Worm (Caenorhabditis elegans): ENCODE results near the gene jmjd-3.1.
"Not testable (repeated sequence)": the region's sequence is repeated elsewhere in the genome, so short reads cannot be mapped to it uniquely, and the experiment has no call there.

The jmjd-3.1 gene

ce11 chrX:8570997-8571517 is at the start of gene jmjd-3.1:
Gene jmjd-3.1 (plus strand): TSS chrX:8571047.
- TF ChIP-seq B0310.2 (tag; optimal IDR thresholded peaks at IDR 0.05) (no peak), hmg-4 (GFP tag; optimal IDR thresholded peaks at IDR 0.05) (no peak), flt-1 (GFP tag; IDR thresholded peaks at IDR 0.05) (no peak), ama-1 (optimal IDR thresholded peaks at IDR 0.05) (no peak), ceh-13 (GFP tag; optimal IDR thresholded peaks at IDR 0.05) (no peak), tbx-11 (GFP tag; IDR thresholded peaks at IDR 0.05) (no peak), aly-1 (tag; optimal IDR thresholded peaks at IDR 0.05) (no peak), hmbx-1 (tag; optimal IDR thresholded peaks at IDR 0.05) (no peak), hnd-1 (tag; optimal IDR thresholded peaks at IDR 0.05) (no peak), F13C5.2 (tag; optimal IDR thresholded peaks at IDR 0.05) (no peak), pes-1 (GFP tag; IDR thresholded peaks at IDR 0.05) (no peak), tra-4 (tag; optimal IDR thresholded peaks at IDR 0.05) (no peak), sea-1 (GFP tag; conservative IDR thresholded peaks at IDR 0.05) (no peak), ceh-36 (tag; optimal IDR thresholded peaks at IDR 0.05) (no peak), ets-7 (tag; optimal IDR thresholded peaks at IDR 0.05) (no peak)

DNA sequence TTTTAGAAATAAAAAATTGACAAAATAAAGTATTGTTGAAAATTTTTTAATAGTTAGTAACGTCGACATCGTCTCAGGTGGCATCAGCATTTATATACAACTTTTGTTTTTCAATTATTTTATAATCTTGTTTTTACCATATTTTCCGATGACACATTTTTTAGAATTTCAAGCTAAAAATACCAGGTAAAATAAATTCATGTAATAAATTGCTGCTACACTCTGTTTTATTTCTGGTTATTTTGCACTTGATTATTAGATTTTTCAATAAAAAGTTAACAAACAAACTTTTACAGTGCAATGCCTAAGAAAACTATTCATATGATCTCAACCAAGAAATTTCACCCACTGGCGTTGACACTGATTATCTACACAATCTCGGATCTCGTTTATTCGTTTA is 49.2 kb upstream of the jmjd-3.1 start, which contains the start of gene C03G5.14:
Gene C03G5.14 (plus strand): TSS at position 301 of the 400 bp plus-strand sequence.
- no peak for TF ChIP-seq B0310.2 (tag; optimal IDR thresholded peaks at IDR 0.05)
- TF ChIP-seq hmg-4 (GFP tag; optimal IDR thresholded peaks at IDR 0.05), result no peak
- no peak for TF ChIP-seq ceh-13 (GFP tag; optimal IDR thresholded peaks at IDR 0.05)

ce11 chrX:8523000-8523399 is 47.8 kb upstream of the jmjd-3.1 start:
- TF ChIP-seq ets-7 (tag; optimal IDR thresholded peaks at IDR 0.05) (no peak), tbx-11 (GFP tag; IDR thresholded peaks at IDR 0.05) (no peak), ceh-13 (GFP tag; optimal IDR thresholded peaks at IDR 0.05) (no peak), tra-4 (tag; optimal IDR thresholded peaks at IDR 0.05) (no peak)

DNA sequence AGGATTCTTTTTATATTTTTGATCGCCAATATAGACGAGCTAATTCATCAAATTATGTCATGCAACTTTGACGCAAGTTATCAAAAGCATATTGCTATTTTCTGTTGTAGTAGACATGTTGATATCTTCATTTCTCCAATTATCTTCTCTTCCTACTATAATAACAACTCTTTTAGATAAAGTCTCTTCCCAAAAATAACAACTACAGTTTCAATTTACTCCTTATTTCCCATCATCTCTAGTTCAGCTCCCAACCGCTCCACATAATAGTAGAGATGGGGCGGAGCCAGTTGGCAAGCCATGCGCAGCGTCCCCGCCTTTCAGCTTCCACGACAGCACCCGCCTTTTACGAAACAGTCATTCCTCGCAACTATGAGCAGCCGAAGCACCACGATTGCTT is 42.9 kb upstream of the jmjd-3.1 start, which contains the start of gene flp-5:
Gene flp-5 (plus strand): TSS at position 301 of the 400 bp plus-strand sequence.
- TF ChIP-seq hnd-1 (tag; optimal IDR thresholded peaks at IDR 0.05) (no peak), hmg-4 (GFP tag; optimal IDR thresholded peaks at IDR 0.05) (no peak), hmbx-1 (tag; optimal IDR thresholded peaks at IDR 0.05) (no peak), aly-1 (tag; optimal IDR thresholded peaks at IDR 0.05) (no peak), ama-1 (optimal IDR thresholded peaks at IDR 0.05) (no peak), flt-1 (GFP tag; IDR thresholded peaks at IDR 0.05) (no peak), ceh-36 (tag; optimal IDR thresholded peaks at IDR 0.05) (no peak), tbx-11 (GFP tag; IDR thresholded peaks at IDR 0.05) (no peak), ets-7 (tag; optimal IDR thresholded peaks at IDR 0.05) (no peak), scrt-1 (GFP tag; IDR thresholded peaks at IDR 0.05) (no peak), B0310.2 (tag; optimal IDR thresholded peaks at IDR 0.05) (no peak), F13C5.2 (tag; optimal IDR thresholded peaks at IDR 0.05) (no peak), tbx-37 (GFP tag; conservative IDR thresholded peaks at IDR 0.05) (no peak), pes-1 (GFP tag; IDR thresholded peaks at IDR 0.05) (no peak), sea-1 (GFP tag; conservative IDR thresholded peaks at IDR 0.05) (no peak), ceh-13 (GFP tag; optimal IDR thresholded peaks at IDR 0.05) (no peak), tra-4 (tag; optimal IDR thresholded peaks at IDR 0.05) (no peak)

ce11 chrX:8535006-8535405 is 35.8 kb upstream of the jmjd-3.1 start, which contains the start of gene nspc-1:
Gene nspc-1 (minus strand): TSS chrX:8535106.
- not testable (repeated sequence) for TF ChIP-seq scrt-1 (GFP tag; IDR thresholded peaks at IDR 0.05); hmbx-1 (tag; optimal IDR thresholded peaks at IDR 0.05); hnd-1 (tag; optimal IDR thresholded peaks at IDR 0.05)

ce11 chrX:8536791-8537190 is 34.1 kb upstream of the jmjd-3.1 start, which contains the start of gene nspc-3:
Gene nspc-3 (plus strand): TSS chrX:8537091.
- TF ChIP-seq tbx-11 (GFP tag; IDR thresholded peaks at IDR 0.05) (no peak), hmbx-1 (tag; optimal IDR thresholded peaks at IDR 0.05) (no peak), pes-1 (GFP tag; IDR thresholded peaks at IDR 0.05) (no peak), hnd-1 (tag; optimal IDR thresholded peaks at IDR 0.05) (no peak), scrt-1 (GFP tag; IDR thresholded peaks at IDR 0.05) (no peak), ama-1 (optimal IDR thresholded peaks at IDR 0.05) (no peak), aly-1 (tag; optimal IDR thresholded peaks at IDR 0.05) (no peak), F13C5.2 (tag; optimal IDR thresholded peaks at IDR 0.05) (no peak)

DNA sequence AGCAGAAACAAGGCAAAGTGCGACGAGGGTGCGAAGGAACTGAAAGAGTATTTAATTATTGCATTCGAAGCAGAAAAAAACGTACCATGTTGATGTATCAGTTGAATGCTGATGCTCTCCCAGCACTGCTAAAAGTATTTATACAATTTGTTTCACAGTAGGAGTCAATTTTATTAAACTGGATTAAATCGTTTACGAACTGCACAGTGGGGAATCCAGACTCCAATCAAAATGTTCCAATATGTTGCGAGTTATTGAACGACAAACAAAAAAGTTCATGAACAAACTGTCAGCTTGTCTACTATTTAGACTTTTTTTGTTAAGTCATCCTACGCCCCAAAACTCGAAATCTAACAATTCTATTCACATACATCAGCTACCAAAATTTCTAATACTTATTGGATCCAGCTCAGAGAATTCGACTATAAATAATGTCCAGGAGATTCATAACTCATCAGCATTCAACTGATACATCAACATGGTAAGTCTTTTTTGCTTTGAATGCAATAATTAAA is 32.5 kb upstream of the jmjd-3.1 start, which contains the start of the genes nspc-4 and nspc-5:
Gene nspc-4 (minus strand): TSS at position 101 of the 515 bp plus-strand sequence.
Gene nspc-5 (plus strand): TSS at position 465 of the 515 bp plus-strand sequence.
- not testable (repeated sequence) for TF ChIP-seq ets-7 (tag; optimal IDR thresholded peaks at IDR 0.05); ama-1 (optimal IDR thresholded peaks at IDR 0.05); tbx-11 (GFP tag; IDR thresholded peaks at IDR 0.05)

DNA sequence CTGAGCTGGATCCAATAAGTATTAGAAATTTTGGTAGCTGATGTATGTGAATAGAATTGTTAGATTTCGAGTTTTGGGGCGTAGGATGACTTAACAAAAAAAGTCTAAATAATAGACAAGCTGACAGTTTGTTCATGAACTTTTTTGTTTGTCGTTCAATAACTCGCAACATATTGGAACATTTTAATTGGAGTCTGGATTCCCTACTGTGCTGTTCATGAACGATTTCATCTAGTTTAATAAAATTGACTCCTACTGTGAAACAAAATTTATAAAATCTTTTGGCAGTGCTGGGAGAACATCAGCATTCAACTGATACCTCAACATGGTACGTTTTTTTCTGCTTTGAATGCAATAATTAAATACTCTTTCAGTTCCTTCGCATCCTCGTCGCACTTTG is 29.3 kb upstream of the jmjd-3.1 start, which contains the start of gene nspc-7:
Gene nspc-7 (plus strand): TSS at position 301 of the 400 bp plus-strand sequence.
- TF ChIP-seq ceh-13 (GFP tag; optimal IDR thresholded peaks at IDR 0.05); tbx-11 (GFP tag; IDR thresholded peaks at IDR 0.05); B0310.2 (tag; optimal IDR thresholded peaks at IDR 0.05): not testable (repeated sequence)

Measured in whole organism, early embryonic.